Worm (Caenorhabditis elegans): ENCODE results near the gene wip-1.

- no peak for TF ChIP-seq sptf-1 (tag; optimal IDR thresholded peaks at IDR 0.05)
- TF ChIP-seq unc-62 (GFP tag; optimal IDR thresholded peaks at IDR 0.05), result no peak
- no peak for TF ChIP-seq ceh-39 (tag; optimal IDR thresholded peaks at IDR 0.05)
- TF ChIP-seq cnd-1 (tag; optimal IDR thresholded peaks at IDR 0.05), result no peak
- no peak for TF ChIP-seq nhr-12 (tag; optimal IDR thresholded peaks at IDR 0.05)
Observed at ce11 chrIII:5006881-5007280, 11.6 kb upstream of the wip-1 start, which contains the start of gene R144.12.

All from whole organism, mixed stage, embryonic.